Worm (Caenorhabditis elegans) whole organism, L1 larva: ENCODE data around the gene C34F6.9.
A peak's percentile ranks its signal among the peaks of the same experiment; 100 is the strongest.

Experiments used
- ceh-63 ChIP-seq: fragments of 200-800 bp; sonication (Bioruptor generic); optimal IDR thresholded peaks from 2 replicates; lab custom pipeline; 2018; ENCODE audit warnings: mild to moderate bottlenecking, missing genetic modification characterization, missing compliant biosample characterization
- egl-27 ChIP-seq, 2 experiments: fragments of 150-350 bp in 1 of 2; sonication (generic microtip); optimal IDR thresholded peaks; 3 replicates each; lab custom pipeline; 2017 to 2018; ENCODE audit warnings: missing biosample characterization in 2 of 2, missing genetic modification characterization in 2 of 2, missing genetic modification reagents in 2 of 2
- elt-3 ChIP-seq, 6 experiments: fragments of 150-350 bp in 1 of 6; sonication (generic microtip); optimal IDR thresholded peaks; 2 replicates each; lab custom pipeline; 2017 to 2018; ENCODE audit warnings: missing biosample characterization in 6 of 6, missing genetic modification characterization in 6 of 6, inconsistent platforms in 1 of 6
- lin-15B ChIP-seq: fragments of 150-350 bp; sonication (generic microtip); optimal IDR thresholded peaks from 3 replicates; lab custom pipeline; 2014; ENCODE audit warnings: missing biosample characterization, missing genetic modification characterization
- lir-3 ChIP-seq: sonication (generic microtip); optimal IDR thresholded peaks from 2 replicates; lab custom pipeline; 2016; ENCODE audit warnings: mild to moderate bottlenecking, missing genetic modification characterization, moderate library complexity, missing compliant biosample characterization; ENCODE audit not compliant: poor library complexity
- nhr-11 ChIP-seq: fragments of 150-350 bp; optimal IDR thresholded peaks from 2 replicates; lab custom pipeline; 2014; ENCODE audit warnings: missing biosample characterization, missing genetic modification characterization
- nhr-76 ChIP-seq: sonication (generic microtip); optimal IDR thresholded peaks from 2 replicates; lab custom pipeline; 2017; ENCODE audit warnings: missing biosample characterization, missing genetic modification characterization
- skn-1 ChIP-seq: fragments of 150-350 bp; optimal IDR thresholded peaks from 2 replicates; lab custom pipeline; 2014; ENCODE audit warnings: missing biosample characterization, missing genetic modification characterization
- snpc-4 ChIP-seq: fragments of 150-350 bp; optimal IDR thresholded peaks from 2 replicates; lab custom pipeline; 2014; ENCODE audit warnings: missing biosample characterization, missing genetic modification characterization
- unc-62 ChIP-seq: fragments of 150-350 bp; optimal IDR thresholded peaks from 2 replicates; lab custom pipeline; 2014; ENCODE audit warnings: missing biosample characterization, missing genetic modification reagents, missing genetic modification characterization
- unc-86 ChIP-seq: sonication (generic microtip); optimal IDR thresholded peaks from 2 replicates; lab custom pipeline; 2016; ENCODE audit warnings: missing genetic modification characterization, missing compliant biosample characterization
- zag-1 ChIP-seq: fragments of 150-350 bp; optimal IDR thresholded peaks from 2 replicates; lab custom pipeline; 2014; ENCODE audit warnings: missing biosample characterization, missing genetic modification characterization

DNA sequence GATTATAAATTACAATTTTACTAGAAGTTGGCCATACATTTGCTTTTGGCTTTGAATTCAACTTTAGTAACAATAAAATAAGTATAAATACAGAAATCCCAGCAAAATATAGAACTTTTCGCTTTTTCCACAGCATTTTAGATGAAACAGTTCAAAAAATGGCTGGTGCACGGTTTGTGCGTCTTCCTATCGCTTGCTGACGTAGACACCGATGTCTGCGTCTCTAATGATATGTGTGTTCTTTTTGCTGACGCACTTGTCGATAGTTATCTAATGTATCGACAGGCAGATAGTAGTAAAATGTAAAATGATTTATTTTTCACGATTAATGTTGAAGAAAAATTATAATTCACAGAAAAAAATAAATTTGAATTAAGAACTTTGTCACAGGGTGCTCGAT is 15.5 kb downstream of the C34F6.9 start, which contains the start of gene hst-2:
- TF ChIP-seq lir-3 (tag; lab: Kevin White, UChicago) (peak; percentile 81), snpc-4 (tag; lab: Kevin White, UChicago) (peak; percentile 71), elt-3 (tag; optimal IDR thresholded peaks at IDR 0.05; lab: Kevin White, UChicago) (peak in 3 of 6 experiments; percentile 38 to 84 (median 84)), unc-86 (tag; lab: Kevin White, UChicago) (peak; percentile 90), ceh-63 (GFP tag; lab: Kevin White, UChicago) (no peak), skn-1 (peak; percentile 70), nhr-11 (tag; lab: Kevin White, UChicago) (peak; percentile 89), zag-1 (tag; lab: Kevin White, UChicago) (no peak), lin-15B (tag; lab: Kevin White, UChicago) (no peak), unc-62 (GFP tag; lab: Kevin White, UChicago) (no peak), egl-27 (tag; optimal IDR thresholded peaks at IDR 0.05; lab: Kevin White, UChicago) (no peak), nhr-76 (tag; lab: Kevin White, UChicago) (no peak)
